Worm (Caenorhabditis elegans): ENCODE results near the gene R11G11.16.

ce11 chrV:483289-483795 is 41.6 kb downstream of the R11G11.16 start, which contains the start of gene nhr-130:
- no peak for TF ChIP-seq nhr-237 (tag; optimal IDR thresholded peaks at IDR 0.05)
- no peak for TF ChIP-seq nhr-23 (tag; optimal IDR thresholded peaks at IDR 0.05)
- no peak for TF ChIP-seq zag-1 (tag; optimal IDR thresholded peaks at IDR 0.05)
- TF ChIP-seq unc-62 (GFP tag; optimal IDR thresholded peaks at IDR 0.05), result no peak
- TF ChIP-seq skn-1 (tag; optimal IDR thresholded peaks at IDR 0.05), result no peak
- no peak for TF ChIP-seq blmp-1 (tag; optimal IDR thresholded peaks at IDR 0.05; ENCODE audit: insufficient read depth)
- no peak for TF ChIP-seq dmd-4 (tag; optimal IDR thresholded peaks at IDR 0.05)

All from whole organism, L2 larva.